Worm (Caenorhabditis elegans): ENCODE measurements around the gene T27E4.1.

ce11 chrV:9141297-9141696, 49.2 kb downstream of the T27E4.1 start, which contains the start of gene pitr-3:
- TF ChIP-seq ama-1 (optimal IDR thresholded peaks at IDR 0.05): no peak
- TF ChIP-seq tra-4 (tag; optimal IDR thresholded peaks at IDR 0.05): no peak
- no peak for TF ChIP-seq ceh-36 (tag; optimal IDR thresholded peaks at IDR 0.05)

All from whole organism, early embryonic.